Worm (Caenorhabditis elegans): Measurements from ENCODE around the gene scrm-8.

Gene scrm-8

ce11 chrIV:4209084-4209483 lies 44.6 kb downstream of the scrm-8 start:
- no peak for TF ChIP-seq nhr-237 (tag; optimal IDR thresholded peaks at IDR 0.05)

ce11 chrIV:4210868-4211267 lies 46.4 kb downstream of the scrm-8 start:
- TF ChIP-seq C34F6.9 (tag; optimal IDR thresholded peaks at IDR 0.05) = peak; percentile 40
- TF ChIP-seq zag-1 (tag; optimal IDR thresholded peaks at IDR 0.05) = peak; percentile 29
- no peak for TF ChIP-seq elt-3 (tag; optimal IDR thresholded peaks at IDR 0.05)
- TF ChIP-seq mdl-1 (tag; optimal IDR thresholded peaks at IDR 0.05) = peak; percentile 56 to 67
- TF ChIP-seq sma-9 (GFP tag; optimal IDR thresholded peaks at IDR 0.05) = peak; percentile 36
- no peak for TF ChIP-seq sma-9 (tag; optimal IDR thresholded peaks at IDR 0.05)

- TF ChIP-seq F13H6.1 (tag; optimal IDR thresholded peaks at IDR 0.05) = no peak
- no peak for TF ChIP-seq dmd-4 (tag; optimal IDR thresholded peaks at IDR 0.05)
- peak; percentile 1 for TF ChIP-seq ama-1 (optimal IDR thresholded peaks at IDR 0.05)
- peak; percentile 45 for TF ChIP-seq sma-9 (GFP tag; optimal IDR thresholded peaks at IDR 0.05)
- TF ChIP-seq sma-9 (tag; optimal IDR thresholded peaks at IDR 0.05) = no peak
- TF ChIP-seq alr-1 (tag; optimal IDR thresholded peaks at IDR 0.05) = no peak
- peak; percentile 64 for TF ChIP-seq fos-1 (tag; optimal IDR thresholded peaks at IDR 0.05)
- TF ChIP-seq lin-39 (tag; optimal IDR thresholded peaks at IDR 0.05) = no peak
Observed at ce11 chrIV:4212733-4213132, 48.2 kb downstream of the scrm-8 start.

- TF ChIP-seq dmd-4 (tag; optimal IDR thresholded peaks at IDR 0.05) (no peak), egl-27 (tag; optimal IDR thresholded peaks at IDR 0.05) (peak; percentile 39), nhr-129 (tag; optimal IDR thresholded peaks at IDR 0.05) (peak; percentile 85), sma-3 (GFP tag; optimal IDR thresholded peaks at IDR 0.05) (peak; percentile 46), nhr-25 (tag; optimal IDR thresholded peaks at IDR 0.05) (peak; percentile 39), nhr-21 (tag; optimal IDR thresholded peaks at IDR 0.05) (peak; percentile 71), ztf-11 (tag; optimal IDR thresholded peaks at IDR 0.05) (no peak), elt-1 (tag; optimal IDR thresholded peaks at IDR 0.05) (no peak), nhr-10 (tag; optimal IDR thresholded peaks at IDR 0.05) (no peak), blmp-1 (tag; optimal IDR thresholded peaks at IDR 0.05; ENCODE audit: insufficient read depth) (peak; percentile 25), unc-55 (GFP tag; optimal IDR thresholded peaks at IDR 0.05) (peak; percentile 92), lin-13 (GFP tag; optimal IDR thresholded peaks at IDR 0.05) (peak; percentile 58), fos-1 (tag; optimal IDR thresholded peaks at IDR 0.05) (peak; percentile 70), F13H6.1 (tag; optimal IDR thresholded peaks at IDR 0.05) (peak; percentile 55), zag-1 (tag; optimal IDR thresholded peaks at IDR 0.05) (peak; percentile 38), aly-2 (tag; optimal IDR thresholded peaks at IDR 0.05) (no peak), nhr-77 (tag; optimal IDR thresholded peaks at IDR 0.05) (no peak), lin-11 (tag; optimal IDR thresholded peaks at IDR 0.05) (no peak), nhr-12 (tag; optimal IDR thresholded peaks at IDR 0.05) (no peak), nhr-6 (tag; optimal IDR thresholded peaks at IDR 0.05) (peak; percentile 38), R02D3.7 (tag; optimal IDR thresholded peaks at IDR 0.05) (no peak), mbf-1 (tag; optimal IDR thresholded peaks at IDR 0.05) (no peak), gmeb-1 (tag; optimal IDR thresholded peaks at IDR 0.05) (peak; percentile 22), sma-9 (GFP tag; optimal IDR thresholded peaks at IDR 0.05) (peak; percentile 76), sma-9 (tag; optimal IDR thresholded peaks at IDR 0.05) (no peak), lsy-2 (tag; optimal IDR thresholded peaks at IDR 0.05) (peak; percentile 36 to 78), ztf-1 (GFP tag; conservative IDR thresholded peaks at IDR 0.05) (no peak), sem-4 (tag; optimal IDR thresholded peaks at IDR 0.05) (peak; percentile 6), skn-1 (tag; optimal IDR thresholded peaks at IDR 0.05) (peak; percentile 100), mab-5 (tag; optimal IDR thresholded peaks at IDR 0.05) (no peak), crh-2 (tag; optimal IDR thresholded peaks at IDR 0.05) (peak; percentile 74), mdl-1 (tag; optimal IDR thresholded peaks at IDR 0.05) (peak; percentile 73 to 76), C34F6.9 (tag; optimal IDR thresholded peaks at IDR 0.05) (peak; percentile 81), ceh-82 (tag; optimal IDR thresholded peaks at IDR 0.05) (no peak), elt-3 (tag; optimal IDR thresholded peaks at IDR 0.05) (no peak), ama-1 (optimal IDR thresholded peaks at IDR 0.05) (peak; percentile 82)
Observed at ce11 chrIV:4215349-4215748, 50.9 kb downstream of the scrm-8 start.

Data from whole organism, L2 larva.